Fruit fly (Drosophila melanogaster) whole organism, prepupa: ENCODE results near the gene ScsbetaA.

ENCODE experiments used
- Blimp-1 ChIP-seq: fragments of 200-800 bp; sonication (Bioruptor generic); optimal IDR thresholded peaks from 3 replicates; lab custom pipeline; 2017; ENCODE audit warnings: missing biosample characterization, missing genetic modification characterization, mild to moderate bottlenecking, moderate library complexity, missing genetic modification reagents
- CG10631 ChIP-seq: fragments of 200-800 bp; sonication (Bioruptor generic); optimal IDR thresholded peaks from 2 replicates; lab custom pipeline; 2016; ENCODE audit warnings: missing biosample characterization, missing genetic modification characterization
- CG10669 ChIP-seq: fragments of 200-800 bp; sonication (Bioruptor generic); optimal IDR thresholded peaks from 3 replicates; lab custom pipeline; 2018; ENCODE audit warnings: missing biosample characterization, mild to moderate bottlenecking, missing genetic modification characterization, moderate library complexity
- CG11762 ChIP-seq: fragments of 200-800 bp; sonication (Bioruptor generic); optimal IDR thresholded peaks from 3 replicates; lab custom pipeline; 2016; ENCODE audit warnings: missing biosample characterization, missing genetic modification characterization; ENCODE audit not compliant: insufficient read depth
- CG15336 ChIP-seq: fragments of 200-800 bp; sonication (Bioruptor generic); IDR thresholded peaks from 2 replicates; pipeline ENCODE4 v1.3.6; 2022; ENCODE audit warnings: missing biosample characterization, missing genetic modification characterization
- CG1621 ChIP-seq: fragments of 200-800 bp; sonication (Bioruptor generic); optimal IDR thresholded peaks from 3 replicates; lab custom pipeline; 2018; ENCODE audit warnings: missing biosample characterization, mild to moderate bottlenecking, missing genetic modification characterization
- CG16779 ChIP-seq: fragments of 200-800 bp; sonication (Bioruptor generic); optimal IDR thresholded peaks from 3 replicates; lab custom pipeline; 2017; ENCODE audit warnings: missing biosample characterization, mild to moderate bottlenecking, missing genetic modification characterization
- CG3032 ChIP-seq: fragments of 200-800 bp; optimal IDR thresholded peaks from 2 replicates; lab custom pipeline; 2019; ENCODE audit warnings: missing biosample characterization, mild to moderate bottlenecking, missing genetic modification characterization, moderate library complexity
- CG31627 ChIP-seq: fragments of 200-800 bp; sonication (Bioruptor generic); optimal IDR thresholded peaks from 3 replicates; lab custom pipeline; 2016; ENCODE audit warnings: missing biosample characterization, missing genetic modification characterization
- CG32006 ChIP-seq: fragments of 200-800 bp; sonication (Bioruptor generic); optimal IDR thresholded peaks from 3 replicates; lab custom pipeline; 2017; ENCODE audit warnings: missing biosample characterization, mild to moderate bottlenecking, missing genetic modification characterization
- CG3919 ChIP-seq: fragments of 200-800 bp; sonication (Bioruptor generic); optimal IDR thresholded peaks from 3 replicates; lab custom pipeline; 2016; ENCODE audit warnings: missing biosample characterization, missing genetic modification characterization
- CG6163 ChIP-seq: fragments of 200-800 bp; sonication (Bioruptor generic); IDR thresholded peaks from 3 replicates; pipeline ENCODE4 v1.3.6; 2022; ENCODE audit warnings: missing biosample characterization, missing genetic modification characterization
- CG6276 ChIP-seq: fragments of 200-800 bp; sonication (Bioruptor generic); optimal IDR thresholded peaks from 2 replicates; lab custom pipeline; 2017; ENCODE audit warnings: missing biosample characterization, mild to moderate bottlenecking, missing genetic modification characterization
- CG6792 ChIP-seq: fragments of 200-800 bp; sonication (Bioruptor generic); optimal IDR thresholded peaks from 3 replicates; lab custom pipeline; 2016; ENCODE audit warnings: missing biosample characterization, missing genetic modification characterization
- CG6808 ChIP-seq: fragments of 200-800 bp; sonication (Bioruptor generic); optimal IDR thresholded peaks from 3 replicates; lab custom pipeline; 2017; ENCODE audit warnings: missing biosample characterization, missing genetic modification characterization, mild to moderate bottlenecking, moderate library complexity, missing genetic modification reagents
- CG7368 ChIP-seq: fragments of 200-800 bp; sonication (Bioruptor generic); optimal IDR thresholded peaks from 3 replicates; lab custom pipeline; 2016; ENCODE audit warnings: missing biosample characterization, missing genetic modification characterization
- CG8119 ChIP-seq: fragments of 200-800 bp; sonication (Bioruptor generic); IDR thresholded peaks from 3 replicates; pipeline ENCODE4 v1.3.6; 2022; ENCODE audit warnings: missing biosample characterization, missing genetic modification characterization
- CG8632 ChIP-seq: fragments of 200-800 bp; sonication (Bioruptor generic); optimal IDR thresholded peaks from 3 replicates; lab custom pipeline; 2016; ENCODE audit warnings: missing biosample characterization, missing genetic modification characterization
- Eip75B ChIP-seq: fragments of 200-800 bp; sonication (Bioruptor generic); optimal IDR thresholded peaks from 3 replicates; lab custom pipeline; 2016; ENCODE audit warnings: missing biosample characterization, missing genetic modification characterization
- Eip78C ChIP-seq: fragments of 200-800 bp; sonication (Bioruptor generic); peaks from one replicate; lab custom pipeline; 2016; ENCODE audit warnings: missing biosample characterization, missing genetic modification characterization
- Hr38 ChIP-seq: sonication (Bioruptor generic); optimal IDR thresholded peaks from 2 replicates; lab custom pipeline; 2016; ENCODE audit warnings: missing biosample characterization, missing genetic modification characterization
- Hr4 ChIP-seq: fragments of 200-800 bp; sonication (Bioruptor generic); optimal IDR thresholded peaks from 3 replicates; lab custom pipeline; 2016; ENCODE audit warnings: missing biosample characterization, missing genetic modification characterization
- Lpt ChIP-seq: fragments of 200-800 bp; sonication (Bioruptor generic); optimal IDR thresholded peaks from 3 replicates; lab custom pipeline; 2016; ENCODE audit warnings: missing biosample characterization, missing genetic modification characterization
- OdsH ChIP-seq: fragments of 200-800 bp; sonication (Bioruptor generic); optimal IDR thresholded peaks from 3 replicates; lab custom pipeline; 2016; ENCODE audit warnings: missing biosample characterization, missing genetic modification characterization
- Smox ChIP-seq: fragments of 200-800 bp; sonication (Bioruptor generic); optimal IDR thresholded peaks from 3 replicates; lab custom pipeline; 2016; ENCODE audit warnings: missing biosample characterization, missing genetic modification characterization
- Sox102F ChIP-seq: fragments of 200-800 bp; sonication (Bioruptor generic); optimal IDR thresholded peaks from 2 replicates; lab custom pipeline; 2016; ENCODE audit warnings: missing biosample characterization, mild to moderate bottlenecking, missing genetic modification characterization
- achi ChIP-seq: fragments of 200-800 bp; sonication (Bioruptor generic); optimal IDR thresholded peaks from 3 replicates; lab custom pipeline; 2016; ENCODE audit warnings: missing biosample characterization, missing genetic modification characterization
- dac ChIP-seq: fragments of 200-800 bp; sonication (Bioruptor generic); optimal IDR thresholded peaks from 2 replicates; lab custom pipeline; 2017; ENCODE audit warnings: missing biosample characterization, mild to moderate bottlenecking, missing genetic modification characterization
- dsx ChIP-seq: fragments of 200-800 bp; optimal IDR thresholded peaks from 3 replicates; lab custom pipeline; 2019; ENCODE audit warnings: missing biosample characterization, mild to moderate bottlenecking, missing genetic modification characterization, moderate library complexity; ENCODE audit not compliant: poor library complexity, severe bottlenecking
- eg ChIP-seq: fragments of 200-800 bp; sonication (Bioruptor generic); IDR thresholded peaks from 3 replicates; pipeline ENCODE4 v1.3.6; 2022; ENCODE audit warnings: missing biosample characterization, missing genetic modification characterization
- esn ChIP-seq: fragments of 200-800 bp; sonication (Bioruptor generic); optimal IDR thresholded peaks from 2 replicates; lab custom pipeline; 2016; ENCODE audit warnings: missing biosample characterization, mild to moderate bottlenecking, missing genetic modification characterization, moderate library complexity
- fd85E ChIP-seq: fragments of 200-800 bp; sonication (Bioruptor generic); optimal IDR thresholded peaks from 3 replicates; lab custom pipeline; 2016; ENCODE audit warnings: missing biosample characterization, missing genetic modification characterization
- fkh ChIP-seq: fragments of 200-800 bp; sonication (Bioruptor generic); optimal IDR thresholded peaks from 3 replicates; lab custom pipeline; 2017; ENCODE audit warnings: missing biosample characterization, mild to moderate bottlenecking, missing genetic modification characterization, moderate library complexity
- lz ChIP-seq: fragments of 200-800 bp; sonication (Bioruptor generic); optimal IDR thresholded peaks from 3 replicates; lab custom pipeline; 2016; ENCODE audit warnings: missing biosample characterization, missing genetic modification characterization
- ss ChIP-seq, 2 experiments: fragments of 200-800 bp; sonication (Bioruptor generic); optimal IDR thresholded peaks; 2 replicates in 1 of 2; 3 replicates in 1 of 2; lab custom pipeline; 2017 to 2018; ENCODE audit warnings: mild to moderate bottlenecking in 2 of 2, missing biosample characterization in 2 of 2, missing genetic modification characterization in 2 of 2, moderate library complexity in 1 of 2

ScsbetaA gene

DNA sequence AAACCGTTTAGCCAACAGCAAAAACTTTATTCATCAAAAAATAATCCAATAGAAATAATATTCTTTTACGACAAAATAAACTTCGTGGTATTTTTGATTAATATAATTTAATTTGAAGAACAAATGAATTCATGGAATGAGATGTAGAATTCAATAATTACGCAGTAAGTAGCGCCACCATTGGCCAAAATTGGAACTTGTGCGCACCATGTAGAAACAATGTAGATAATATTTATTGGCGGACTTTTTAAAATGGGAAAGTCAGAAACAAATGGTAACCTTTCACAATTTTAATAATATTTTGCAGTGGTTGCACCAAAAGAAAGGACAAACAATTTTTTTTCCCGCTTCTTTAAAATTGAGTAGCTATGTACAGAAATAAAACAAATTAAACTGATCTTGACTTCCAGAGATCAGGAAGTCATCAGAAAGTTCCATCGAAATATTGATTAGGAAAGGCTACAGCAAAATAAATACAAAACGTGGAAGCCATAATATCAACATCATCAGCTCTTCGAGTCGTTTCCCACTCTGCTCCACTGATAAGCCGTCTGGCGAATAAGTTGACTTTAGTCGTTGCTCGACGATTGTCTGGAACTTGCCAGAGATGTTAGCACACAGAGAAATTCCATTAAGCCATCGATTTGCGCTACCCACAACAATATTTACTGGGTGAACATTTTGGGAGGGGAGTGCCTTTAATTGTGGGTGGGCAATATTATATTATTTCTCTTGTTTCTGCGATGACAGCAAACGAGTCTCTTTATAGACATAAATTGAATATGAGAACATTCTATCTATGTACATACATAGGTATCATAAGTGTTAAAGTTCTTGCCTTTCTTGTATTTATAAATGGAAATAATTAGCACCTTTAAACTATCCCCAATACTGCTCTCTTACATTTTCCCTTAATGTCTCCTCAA, 41.6 kb downstream of the ScsbetaA start (continued):
- TF ChIP-seq Hr4 (GFP tag; lab: Kevin White, UChicago) (no peak), Eip75B (GFP tag; lab: Kevin White, UChicago) (no peak), CG7368 (GFP tag; lab: Kevin White, UChicago) (no peak), lz (GFP tag; lab: Kevin White, UChicago) (no peak), esn (GFP tag; lab: Kevin White, UChicago) (peak; percentile 16), CG1621 (tag; lab: Kevin White, UChicago) (no peak)

DNA sequence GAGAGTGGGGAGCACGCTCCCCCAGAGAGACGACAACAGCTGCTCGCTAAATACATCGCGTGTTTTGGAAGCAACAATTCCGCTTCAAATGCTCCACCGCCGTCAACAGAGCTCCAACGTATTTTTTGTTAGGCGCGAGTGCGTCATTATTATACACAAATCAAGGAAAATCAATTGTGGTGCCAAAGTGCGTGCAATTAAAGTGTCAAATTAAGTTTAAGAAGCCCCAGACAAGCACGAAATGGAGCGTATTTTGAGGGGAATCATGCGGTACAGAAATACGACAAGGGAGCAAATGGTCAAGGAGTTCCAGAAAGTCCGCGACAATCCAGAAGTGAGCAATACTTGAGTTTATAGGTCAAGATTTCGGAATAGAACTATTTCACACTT, 42.2 kb downstream of the ScsbetaA start, which contains the start of gene CAHbeta:
TSS of gene CAHbeta (plus strand) at position 85 of the 390 bp plus-strand sequence.
- TF ChIP-seq eg (GFP tag; lab: Robert Waterston, UW) (peak; percentile 58; the same call in 2 of the 3 replicates), Smox (GFP tag; lab: Kevin White, UChicago) (no peak), Hr38 (GFP tag; lab: Kevin White, UChicago) (no peak), dsx (GFP tag; lab: Kevin White, UChicago) (no peak), CG6163 (GFP tag; lab: Robert Waterston, UW) (no peak), Sox102F (no peak), CG3919 (no peak), dac (GFP tag; lab: Kevin White, UChicago) (no peak), CG16779 (peak; percentile 34), CG8632 (no peak), CG15336 (no peak), Eip78C (GFP tag; lab: Kevin White, UChicago) (peak; percentile 43), fkh (GFP tag; lab: Kevin White, UChicago) (no peak), fd85E (GFP tag; lab: Kevin White, UChicago) (no peak), CG10631 (GFP tag; lab: Kevin White, UChicago) (no peak), OdsH (GFP tag; lab: Kevin White, UChicago) (no peak), CG3032 (tag; lab: Kevin White, UChicago) (no peak), CG6792 (GFP tag; lab: Kevin White, UChicago) (no peak), achi (GFP tag; lab: Kevin White, UChicago) (no peak), CG6808 (GFP tag; lab: Kevin White, UChicago) (no peak), CG6276 (GFP tag; lab: Kevin White, UChicago) (peak; percentile 20), Blimp-1 (GFP tag; lab: Kevin White, UChicago) (no peak), ss (GFP tag; optimal IDR thresholded peaks at IDR 0.05; lab: Kevin White, UChicago) (peak in 1 of 2 experiments; percentile 40), CG10669 (GFP tag; lab: Kevin White, UChicago) (no peak), CG31627 (GFP tag; lab: Kevin White, UChicago) (no peak), CG8119 (GFP tag; lab: Robert Waterston, UW) (no peak), Lpt (GFP tag; lab: Kevin White, UChicago) (no peak), CG32006 (no peak)
- TF ChIP-seq, all 60 proteins: peak for 5

DNA sequence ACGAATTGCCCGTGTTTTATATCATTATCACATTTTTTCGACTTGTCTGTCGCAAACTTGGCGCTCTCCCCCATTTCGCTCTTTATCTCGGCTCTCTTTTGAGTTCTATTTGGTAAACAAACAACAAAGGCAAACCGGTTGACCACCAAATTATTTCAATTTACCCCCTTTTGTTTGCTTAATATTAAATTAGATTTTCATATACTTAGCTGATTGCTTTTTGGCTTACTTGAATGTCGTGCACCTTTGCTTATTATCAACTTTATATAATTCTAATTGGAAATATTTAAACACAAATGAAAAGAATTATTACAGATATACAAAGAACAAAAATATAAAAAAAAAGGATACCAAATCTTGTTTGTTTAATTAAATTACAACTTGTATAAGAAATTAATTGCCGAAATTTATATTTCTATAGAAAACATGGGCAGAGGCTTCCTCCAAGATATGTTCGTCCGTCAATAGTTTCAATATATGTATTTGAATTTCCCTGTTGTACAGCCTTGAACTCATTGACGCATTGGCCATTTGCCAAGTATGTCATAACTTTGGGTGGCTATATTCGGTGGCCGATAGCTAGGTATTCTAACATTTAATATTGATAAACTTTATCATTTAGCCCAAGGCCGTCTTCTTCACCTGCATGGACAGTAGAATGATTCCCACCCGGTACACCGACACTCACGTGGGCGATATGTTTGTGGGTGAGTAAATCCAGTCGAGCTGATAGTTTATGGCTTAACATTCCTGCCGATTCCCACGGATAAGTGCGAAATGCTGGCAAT, 42.9 kb downstream of the ScsbetaA start:
- TF ChIP-seq CG11762 (GFP tag; lab: Kevin White, UChicago) (no peak), fkh (GFP tag; lab: Kevin White, UChicago) (peak; percentile 25), CG3032 (tag; lab: Kevin White, UChicago) (no peak)
